Comparison of ENCODE assay signal across 3 worm cellular contexts in genomic region chrII:15025599-15026164, ce11.
TF ChIP-seq lines count a peak whose summit lies in the region.

cmtr-1 (plus strand) TSS chrII:15026114.

TF ChIP-seq in whole organism, L1 larva, 84 proteins besides CTCF, POLR2A, EP300 and RAD21 (continued from another document and continues in another):
- peak; percentile 44 for TF ChIP-seq blmp-1 (tag; optimal IDR thresholded peaks at IDR 0.05; lab: Kevin White, UChicago)
- TF ChIP-seq skn-1 (tag; optimal IDR thresholded peaks at IDR 0.05; lab: Kevin White, UChicago): peak; percentile 85
- TF ChIP-seq nhr-12 (tag; optimal IDR thresholded peaks at IDR 0.05; lab: Kevin White, UChicago): peak; percentile 48
- TF ChIP-seq alr-1 (tag; optimal IDR thresholded peaks at IDR 0.05; lab: Kevin White, UChicago; ENCODE audit: borderline replicate concordance): no peak
- peak; percentile 99 for TF ChIP-seq swsn-7 (tag; optimal IDR thresholded peaks at IDR 0.05; lab: Kevin White, UChicago)
- peak; percentile 85 to 91 (median 89) for TF ChIP-seq dpl-1 (GFP tag; optimal IDR thresholded peaks at IDR 0.05; lab: Kevin White, UChicago)
- peak; percentile 97 for TF ChIP-seq rnt-1 (tag; optimal IDR thresholded peaks at IDR 0.05; lab: Kevin White, UChicago)
- TF ChIP-seq mab-9 (GFP tag; IDR thresholded peaks at IDR 0.05; lab: Robert Waterston, UW): peak; percentile 97
- TF ChIP-seq zip-4 (GFP tag; optimal IDR thresholded peaks at IDR 0.05; lab: Kevin White, UChicago): peak; percentile 91
- peak; percentile 99 for TF ChIP-seq nhr-19 (GFP tag; conservative IDR thresholded peaks at IDR 0.05; lab: Robert Waterston, UW)
- TF ChIP-seq nhr-11 (tag; optimal IDR thresholded peaks at IDR 0.05; lab: Kevin White, UChicago): peak; percentile 76
- peak; percentile 69 for TF ChIP-seq aha-1 (tag; optimal IDR thresholded peaks at IDR 0.05; lab: Kevin White, UChicago)
- peak; percentile 56 for TF ChIP-seq mef-2 (tag; optimal IDR thresholded peaks at IDR 0.05; lab: Kevin White, UChicago)
- TF ChIP-seq hlh-17 (GFP tag; optimal IDR thresholded peaks at IDR 0.05; lab: Kevin White, UChicago; ENCODE audit: borderline replicate concordance): no peak
- TF ChIP-seq ets-5 (GFP tag; IDR thresholded peaks at IDR 0.05; lab: Robert Waterston, UW): no peak
- TF ChIP-seq sox-4 (tag; optimal IDR thresholded peaks at IDR 0.05; lab: Kevin White, UChicago): peak; percentile 92
- no peak for TF ChIP-seq pag-3 (tag; optimal IDR thresholded peaks at IDR 0.05; lab: Kevin White, UChicago; ENCODE audit: borderline replicate concordance, insufficient read depth)
- TF ChIP-seq zag-1 (tag; optimal IDR thresholded peaks at IDR 0.05; lab: Kevin White, UChicago): no peak
- TF ChIP-seq fkh-10 (GFP tag; optimal IDR thresholded peaks at IDR 0.05; lab: Kevin White, UChicago): peak; percentile 71
- peak; percentile 86 for TF ChIP-seq C34B4.2 (tag; optimal IDR thresholded peaks at IDR 0.05; lab: Kevin White, UChicago)
- peak; percentile 98 for TF ChIP-seq unc-86 (tag; optimal IDR thresholded peaks at IDR 0.05; lab: Kevin White, UChicago)
- peak; percentile 99 for TF ChIP-seq nhr-71 (tag; optimal IDR thresholded peaks at IDR 0.05; lab: Kevin White, UChicago)
- peak; percentile 27 for TF ChIP-seq hlh-4 (tag; optimal IDR thresholded peaks at IDR 0.05; lab: Kevin White, UChicago)
- peak; percentile 95 for TF ChIP-seq jun-1 (tag; optimal IDR thresholded peaks at IDR 0.05; lab: Kevin White, UChicago)
- peak; percentile 70 for TF ChIP-seq F16B12.6 (tag; optimal IDR thresholded peaks at IDR 0.05; lab: Kevin White, UChicago)
- TF ChIP-seq hpl-2 (GFP tag; optimal IDR thresholded peaks at IDR 0.05; lab: Kevin White, UChicago): peak; percentile 92
- no peak for TF ChIP-seq tlp-1 (tag; optimal IDR thresholded peaks at IDR 0.05; lab: Kevin White, UChicago)
- TF ChIP-seq lin-13 (GFP tag; optimal IDR thresholded peaks at IDR 0.05; lab: Kevin White, UChicago): peak; percentile 96
- TF ChIP-seq mdl-1 (tag; optimal IDR thresholded peaks at IDR 0.05; lab: Kevin White, UChicago): peak; percentile 57 to 88
- peak; percentile 96 for TF ChIP-seq irx-1 (tag; optimal IDR thresholded peaks at IDR 0.05; lab: Kevin White, UChicago)
- TF ChIP-seq efl-3 (GFP tag; optimal IDR thresholded peaks at IDR 0.05; lab: Kevin White, UChicago): peak; percentile 87
- TF ChIP-seq nhr-237 (tag; optimal IDR thresholded peaks at IDR 0.05; lab: Kevin White, UChicago): peak; percentile 81
- TF ChIP-seq lir-3 (tag; optimal IDR thresholded peaks at IDR 0.05; lab: Kevin White, UChicago; ENCODE audit: poor library complexity): no peak
- TF ChIP-seq xbp-1 (tag; optimal IDR thresholded peaks at IDR 0.05; lab: Kevin White, UChicago): peak; percentile 97
- no peak for TF ChIP-seq nhr-76 (tag; optimal IDR thresholded peaks at IDR 0.05; lab: Kevin White, UChicago)
- TF ChIP-seq snpc-4 (tag; optimal IDR thresholded peaks at IDR 0.05; lab: Kevin White, UChicago): peak; percentile 100
- TF ChIP-seq nhr-84 (tag; optimal IDR thresholded peaks at IDR 0.05; lab: Kevin White, UChicago): peak; percentile 13
- TF ChIP-seq nhr-77 (tag; optimal IDR thresholded peaks at IDR 0.05; lab: Kevin White, UChicago): peak; percentile 99
- peak; percentile 100 for TF ChIP-seq nhr-90 (tag; optimal IDR thresholded peaks at IDR 0.05; lab: Kevin White, UChicago; ENCODE audit: poor library complexity)
- peak; percentile 13 to 94 (median 72) for TF ChIP-seq elt-3 (tag; optimal IDR thresholded peaks at IDR 0.05; lab: Kevin White, UChicago)
- TF ChIP-seq snu-23 (GFP tag; optimal IDR thresholded peaks at IDR 0.05; lab: Kevin White, UChicago): peak; percentile 99
- TF ChIP-seq elt-2 (tag; optimal IDR thresholded peaks at IDR 0.05; lab: Kevin White, UChicago): peak; percentile 95
- TF ChIP-seq fos-1 (tag; optimal IDR thresholded peaks at IDR 0.05; lab: Kevin White, UChicago): peak; percentile 94

TF ChIP-seq in whole organism, L3 larva, 47 proteins besides CTCF, POLR2A, EP300 and RAD21 (continued from another document):
- TF ChIP-seq jun-1 (tag; optimal IDR thresholded peaks at IDR 0.05; lab: Kevin White, UChicago) (peak; percentile 88), elt-2 (tag; optimal IDR thresholded peaks at IDR 0.05; lab: Kevin White, UChicago) (peak; percentile 80), skn-1 (tag; optimal IDR thresholded peaks at IDR 0.05; lab: Kevin White, UChicago) (peak; percentile 90), mdl-1 (tag; optimal IDR thresholded peaks at IDR 0.05; lab: Kevin White, UChicago) (peak; percentile 4), lin-15B (tag; optimal IDR thresholded peaks at IDR 0.05; lab: Kevin White, UChicago) (peak; percentile 92), daf-12 (tag; optimal IDR thresholded peaks at IDR 0.05; lab: Kevin White, UChicago) (no peak), egl-5 (tag; optimal IDR thresholded peaks at IDR 0.05; lab: Kevin White, UChicago) (peak; percentile 90), hmg-11 (tag; optimal IDR thresholded peaks at IDR 0.05; lab: Kevin White, UChicago) (peak; percentile 99), aly-2 (tag; optimal IDR thresholded peaks at IDR 0.05; lab: Kevin White, UChicago) (peak; percentile 75), ceh-9 (tag; optimal IDR thresholded peaks at IDR 0.05; lab: Kevin White, UChicago) (no peak), unc-62 (GFP tag; optimal IDR thresholded peaks at IDR 0.05; lab: Kevin White, UChicago) (peak; percentile 47), elt-3 (tag; optimal IDR thresholded peaks at IDR 0.05; lab: Kevin White, UChicago) (peak in 1 of 3 experiments; percentile 10), ceh-82 (tag; optimal IDR thresholded peaks at IDR 0.05; lab: Kevin White, UChicago) (peak; percentile 88), nhr-23 (tag; optimal IDR thresholded peaks at IDR 0.05; lab: Kevin White, UChicago) (peak; percentile 97), fkh-2 (tag; optimal IDR thresholded peaks at IDR 0.05; lab: Kevin White, UChicago) (no peak), nhr-77 (tag; optimal IDR thresholded peaks at IDR 0.05; lab: Kevin White, UChicago) (peak; percentile 95), ztf-4 (tag; optimal IDR thresholded peaks at IDR 0.05; lab: Kevin White, UChicago) (peak; percentile 62), ceh-16 (tag; optimal IDR thresholded peaks at IDR 0.05; lab: Kevin White, UChicago) (no peak), nhr-43 (tag; optimal IDR thresholded peaks at IDR 0.05; lab: Kevin White, UChicago; ENCODE audit: poor library complexity, severe bottlenecking) (peak; percentile 96), tbx-2 (tag; optimal IDR thresholded peaks at IDR 0.05; lab: Kevin White, UChicago) (peak; percentile 93), nhr-11 (tag; optimal IDR thresholded peaks at IDR 0.05; lab: Kevin White, UChicago) (no peak), lin-39 (tag; optimal IDR thresholded peaks at IDR 0.05; lab: Kevin White, UChicago) (peak; percentile 96), ama-1 (optimal IDR thresholded peaks at IDR 0.05; lab: Kevin White, UChicago) (peak; percentile 92), nhr-76 (tag; optimal IDR thresholded peaks at IDR 0.05; lab: Kevin White, UChicago) (peak; percentile 49), nhr-67 (tag; optimal IDR thresholded peaks at IDR 0.05; lab: Kevin White, UChicago) (peak; percentile 52), nfya-1 (tag; optimal IDR thresholded peaks at IDR 0.05; lab: Kevin White, UChicago; ENCODE audit: insufficient read depth) (peak; percentile 92), snpc-4 (tag; optimal IDR thresholded peaks at IDR 0.05; lab: Kevin White, UChicago) (peak; percentile 100), nhr-28 (tag; optimal IDR thresholded peaks at IDR 0.05; lab: Kevin White, UChicago) (peak; percentile 59)

TF ChIP-seq in whole organism, young adult, 124 proteins besides CTCF, POLR2A, EP300 and RAD21 (continued from another document and continues in another):
- TF ChIP-seq F39B2.1 (GFP tag; IDR thresholded peaks at IDR 0.05; lab: Robert Waterston, UW) (peak; percentile 89; the same call in 1 of the 2 replicates), B0261.1 (tag; optimal IDR thresholded peaks at IDR 0.05; lab: Kevin White, UChicago) (peak; percentile 42), ztf-25 (GFP tag; IDR thresholded peaks at IDR 0.05; lab: Robert Waterston, UW) (no peak), nfya-2 (GFP tag; IDR thresholded peaks at IDR 0.05; lab: Robert Waterston, UW) (no peak), K11D2.4 (GFP tag; IDR thresholded peaks at IDR 0.05; lab: Robert Waterston, UW) (peak; percentile 90), C17E4.6 (GFP tag; IDR thresholded peaks at IDR 0.05; lab: Robert Waterston, UW) (peak; percentile 89), mcd-1 (GFP tag; IDR thresholded peaks at IDR 0.05; lab: Robert Waterston, UW) (peak; percentile 95), lir-1 (GFP tag; conservative IDR thresholded peaks at IDR 0.05; lab: Robert Waterston, UW) (peak; percentile 79), nhr-27 (tag; optimal IDR thresholded peaks at IDR 0.05; lab: Kevin White, UChicago) (no peak), lin-40 (tag; optimal IDR thresholded peaks at IDR 0.05; lab: Kevin White, UChicago) (peak; percentile 98), ztf-22 (GFP tag; optimal IDR thresholded peaks at IDR 0.05; lab: Kevin White, UChicago) (peak; percentile 37), tbx-9 (tag; optimal IDR thresholded peaks at IDR 0.05; lab: Kevin White, UChicago; ENCODE audit: borderline replicate concordance) (no peak), F23B12.7 (tag; optimal IDR thresholded peaks at IDR 0.05; lab: Kevin White, UChicago; ENCODE audit: insufficient read depth) (peak; percentile 69), tlf-1 (GFP tag; optimal IDR thresholded peaks at IDR 0.05; lab: Kevin White, UChicago) (peak; percentile 95), lag-1 (GFP tag; IDR thresholded peaks at IDR 0.05; lab: Robert Waterston, UW) (0 out of 2 replicates have a peak, but pooled peaks have one; percentile 54), Y56A3A.18 (GFP tag; IDR thresholded peaks at IDR 0.05; lab: Robert Waterston, UW) (no peak; the same call in 1 of the 2 replicates), snpc-3.4 (tag; optimal IDR thresholded peaks at IDR 0.05; lab: Kevin White, UChicago) (peak; percentile 99), lin-54 (GFP tag; optimal IDR thresholded peaks at IDR 0.05; lab: Kevin White, UChicago) (peak; percentile 96), ceh-40 (GFP tag; IDR thresholded peaks at IDR 0.05; lab: Robert Waterston, UW) (no peak), ztf-18 (tag; optimal IDR thresholded peaks at IDR 0.05; lab: Kevin White, UChicago) (peak; percentile 60), dpff-1 (tag; optimal IDR thresholded peaks at IDR 0.05; lab: Kevin White, UChicago) (peak; percentile 83), zfh-2 (GFP tag; conservative IDR thresholded peaks at IDR 0.05; lab: Robert Waterston, UW) (peak; percentile 92), B0019.2 (GFP tag; conservative IDR thresholded peaks at IDR 0.05; lab: Robert Waterston, UW) (peak; percentile 73), nhr-179 (tag; optimal IDR thresholded peaks at IDR 0.05; lab: Kevin White, UChicago) (peak; percentile 28), ccch-3 (GFP tag; optimal IDR thresholded peaks at IDR 0.05; lab: Kevin White, UChicago) (peak; percentile 25), cebp-1 (GFP tag; IDR thresholded peaks at IDR 0.05; lab: Robert Waterston, UW) (no peak), cebp-1 (tag; optimal IDR thresholded peaks at IDR 0.05; lab: Kevin White, UChicago) (peak; percentile 89), F10E7.11 (tag; optimal IDR thresholded peaks at IDR 0.05; lab: Kevin White, UChicago) (peak; percentile 74), ceh-91 (GFP tag; IDR thresholded peaks at IDR 0.05; lab: Robert Waterston, UW) (peak; percentile 85), snpc-4 (GFP tag; optimal IDR thresholded peaks at IDR 0.05; lab: Kevin White, UChicago) (peak; percentile 100), snpc-4 (tag; optimal IDR thresholded peaks at IDR 0.05; lab: Kevin White, UChicago) (peak; percentile 100), attf-5 (GFP tag; optimal IDR thresholded peaks at IDR 0.05; lab: Kevin White, UChicago) (peak; percentile 90), egl-18 (GFP tag; IDR thresholded peaks at IDR 0.05; lab: Robert Waterston, UW) (no peak), Y67H2A.10 (GFP tag; conservative IDR thresholded peaks at IDR 0.05; lab: Robert Waterston, UW) (no peak), mel-28 (tag; optimal IDR thresholded peaks at IDR 0.05; lab: Kevin White, UChicago; ENCODE audit: borderline replicate concordance) (peak; percentile 85), Y79H2A.3 (GFP tag; conservative IDR thresholded peaks at IDR 0.05; lab: Robert Waterston, UW) (peak; percentile 65; the same call in 1 of the 2 replicates), fkh-3 (tag; optimal IDR thresholded peaks at IDR 0.05; lab: Kevin White, UChicago) (peak; percentile 84), nhr-80 (tag; optimal IDR thresholded peaks at IDR 0.05; lab: Kevin White, UChicago) (peak; percentile 59), him-1 (tag; optimal IDR thresholded peaks at IDR 0.05; lab: Kevin White, UChicago) (peak; percentile 95), mxl-1 (tag; optimal IDR thresholded peaks at IDR 0.05; lab: Kevin White, UChicago) (no peak), snpc-1.3 (tag; optimal IDR thresholded peaks at IDR 0.05; lab: Kevin White, UChicago; ENCODE audit: insufficient read depth) (peak; percentile 98), zim-3 (tag; optimal IDR thresholded peaks at IDR 0.05; lab: Kevin White, UChicago) (peak; percentile 97), ztf-28 (GFP tag; IDR thresholded peaks at IDR 0.05; lab: Robert Waterston, UW) (peak; percentile 86), madf-8 (GFP tag; conservative IDR thresholded peaks at IDR 0.05; lab: Robert Waterston, UW) (peak; percentile 74), atf-7 (tag; optimal IDR thresholded peaks at IDR 0.05; lab: Kevin White, UChicago) (peak; percentile 93), T07F8.4 (tag; optimal IDR thresholded peaks at IDR 0.05; lab: Kevin White, UChicago) (peak; percentile 64), madf-6 (GFP tag; IDR thresholded peaks at IDR 0.05; lab: Robert Waterston, UW) (peak; percentile 93), sdz-38 (tag; optimal IDR thresholded peaks at IDR 0.05; lab: Kevin White, UChicago) (no peak), rpc-1 (optimal IDR thresholded peaks at IDR 0.05; lab: Kevin White, UChicago) (no peak), rpc-1 (tag; optimal IDR thresholded peaks at IDR 0.05; lab: Kevin White, UChicago) (peak; percentile 17), cebp-2 (GFP tag; IDR thresholded peaks at IDR 0.05; lab: Robert Waterston, UW) (peak; percentile 84), ztf-6 (GFP tag; IDR thresholded peaks at IDR 0.05; lab: Robert Waterston, UW) (no peak), chd-7 (tag; optimal IDR thresholded peaks at IDR 0.05; lab: Kevin White, UChicago) (peak; percentile 86), ztf-26 (tag; optimal IDR thresholded peaks at IDR 0.05; lab: Kevin White, UChicago) (peak; percentile 92), ceh-79 (tag; optimal IDR thresholded peaks at IDR 0.05; lab: Kevin White, UChicago) (no peak), snpc-1.1 (tag; optimal IDR thresholded peaks at IDR 0.05; lab: Kevin White, UChicago; ENCODE audit: insufficient read depth) (peak; percentile 100), attf-3 (GFP tag; conservative IDR thresholded peaks at IDR 0.05; lab: Robert Waterston, UW) (peak; percentile 100), egrh-3 (GFP tag; IDR thresholded peaks at IDR 0.05; lab: Robert Waterston, UW) (peak; percentile 57), F57C9.4 (tag; optimal IDR thresholded peaks at IDR 0.05; lab: Kevin White, UChicago) (peak; percentile 71), bed-1 (GFP tag; IDR thresholded peaks at IDR 0.05; lab: Robert Waterston, UW) (no peak), let-607 (tag; optimal IDR thresholded peaks at IDR 0.05; lab: Kevin White, UChicago) (peak; percentile 42 to 80), dox-1 (GFP tag; IDR thresholded peaks at IDR 0.05; lab: Robert Waterston, UW) (peak; percentile 98; the same call in 1 of the 2 replicates), efl-1 (GFP tag; optimal IDR thresholded peaks at IDR 0.05; lab: Kevin White, UChicago) (peak; percentile 80), somi-1 (GFP tag; optimal IDR thresholded peaks at IDR 0.05; lab: Kevin White, UChicago) (peak; percentile 73), rcor-1 (GFP tag; IDR thresholded peaks at IDR 0.05; lab: Robert Waterston, UW) (peak; percentile 97), sptf-2 (GFP tag; optimal IDR thresholded peaks at IDR 0.05; lab: Kevin White, UChicago) (peak; percentile 80), lsy-27 (tag; optimal IDR thresholded peaks at IDR 0.05; lab: Kevin White, UChicago; ENCODE audit: borderline replicate concordance, insufficient read depth) (peak; percentile 78), ceh-100 (GFP tag; IDR thresholded peaks at IDR 0.05; lab: Robert Waterston, UW) (peak; percentile 87)
